Fruit fly (Drosophila melanogaster) whole organism, embryonic: ENCODE data around the gene Tim17a2.

Experiments
- CG10209 ChIP-seq: fragments of 200-800 bp; sonication (Bioruptor generic); optimal IDR thresholded peaks from 3 replicates; lab custom pipeline; 2017; ENCODE audit warnings: missing biosample characterization, mild to moderate bottlenecking, missing genetic modification characterization, missing genetic modification reagents
- CG11504 ChIP-seq: fragments of 200-800 bp; sonication (Bioruptor generic); optimal IDR thresholded peaks from 3 replicates; lab custom pipeline; 2019; ENCODE audit warnings: missing biosample characterization, mild to moderate bottlenecking, missing genetic modification characterization, moderate library complexity
- CG12155 ChIP-seq: fragments of 200-800 bp; sonication (Bioruptor generic); optimal IDR thresholded peaks from 3 replicates; lab custom pipeline; 2016; ENCODE audit warnings: missing biosample characterization, missing genetic modification characterization
- CG17328 ChIP-seq: fragments of 200-800 bp; sonication (Bioruptor generic); IDR thresholded peaks from 2 replicates; pipeline ENCODE4 v1.3.6; 2022; ENCODE audit warnings: missing biosample characterization, missing genetic modification characterization
- CG17802 ChIP-seq: fragments of 200-800 bp; sonication (Bioruptor generic); optimal IDR thresholded peaks from 2 replicates; lab custom pipeline; 2018; ENCODE audit warnings: missing biosample characterization, mild to moderate bottlenecking, missing genetic modification characterization, moderate library complexity
- CG18764 ChIP-seq: fragments of 200-800 bp; sonication (Bioruptor generic); optimal IDR thresholded peaks from 3 replicates; lab custom pipeline; 2016; ENCODE audit warnings: missing biosample characterization, missing genetic modification characterization
- CG2129 ChIP-seq: fragments of 200-800 bp; sonication (Bioruptor generic); IDR thresholded peaks from 2 replicates; pipeline ENCODE4 v1.3.6; 2022; ENCODE audit warnings: missing biosample characterization, missing genetic modification characterization; ENCODE audit not compliant: partially characterized antibody
- CG34376 ChIP-seq: fragments of 200-800 bp; sonication (Bioruptor generic); optimal IDR thresholded peaks from 2 replicates; lab custom pipeline; 2018; ENCODE audit warnings: missing biosample characterization, mild to moderate bottlenecking, missing genetic modification characterization
- CG42726 ChIP-seq: fragments of 200-800 bp; sonication (Bioruptor generic); IDR thresholded peaks from 2 replicates; pipeline ENCODE4 v1.3.6; 2022; ENCODE audit warnings: missing biosample characterization, missing genetic modification characterization; ENCODE audit not compliant: partially characterized antibody
- CG4424 ChIP-seq: fragments of 200-800 bp; sonication (Bioruptor generic); optimal IDR thresholded peaks from 3 replicates; lab custom pipeline; 2016; ENCODE audit warnings: missing biosample characterization, missing genetic modification characterization
- CG4854 ChIP-seq: fragments of 200-800 bp; sonication (Bioruptor generic); optimal IDR thresholded peaks from 2 replicates; lab custom pipeline; 2016; ENCODE audit warnings: missing biosample characterization, missing genetic modification characterization, inconsistent platforms
- CG5245 ChIP-seq: fragments of 200-800 bp; sonication (Bioruptor generic); optimal IDR thresholded peaks from 3 replicates; lab custom pipeline; 2016; ENCODE audit warnings: missing biosample characterization, missing genetic modification characterization
- CG6654 ChIP-seq: fragments of 200-800 bp; sonication (Bioruptor generic); optimal IDR thresholded peaks from 2 replicates; lab custom pipeline; 2017; ENCODE audit warnings: missing biosample characterization, mild to moderate bottlenecking, missing genetic modification characterization
- CG7372 ChIP-seq: fragments of 200-800 bp; sonication (Bioruptor generic); IDR thresholded peaks from 2 replicates; pipeline ENCODE4 v1.3.6; 2022; ENCODE audit warnings: missing biosample characterization, missing genetic modification characterization
- CoRest ChIP-seq: fragments of 200-800 bp; sonication (Bioruptor generic); optimal IDR thresholded peaks from 3 replicates; lab custom pipeline; 2018; ENCODE audit warnings: missing biosample characterization, mild to moderate bottlenecking, missing genetic modification characterization, moderate library complexity
- Dbx ChIP-seq: fragments of 200-800 bp; sonication (Bioruptor generic); IDR thresholded peaks from 3 replicates; pipeline ENCODE4 v1.3.6; 2022; ENCODE audit warnings: missing biosample characterization, missing genetic modification characterization
- Dip3 ChIP-seq: fragments of 200-800 bp; sonication (Bioruptor generic); optimal IDR thresholded peaks from 3 replicates; lab custom pipeline; 2016; ENCODE audit warnings: missing biosample characterization, missing genetic modification characterization
- Gsc ChIP-seq: fragments of 200-800 bp; sonication (Bioruptor generic); IDR thresholded peaks from 2 replicates; pipeline ENCODE4 v1.3.6; 2022; ENCODE audit warnings: missing biosample characterization, missing genetic modification characterization
- HHEX ChIP-seq: fragments of 200-800 bp; sonication (Bioruptor generic); optimal IDR thresholded peaks from 3 replicates; lab custom pipeline; 2017; ENCODE audit warnings: missing biosample characterization, mild to moderate bottlenecking, missing genetic modification characterization, missing genetic modification reagents
- Hr51 ChIP-seq, 2 experiments: fragments of 200-800 bp; sonication (Bioruptor generic); optimal IDR thresholded peaks; 2 replicates in 1 of 2; 3 replicates in 1 of 2; lab custom pipeline; 2016 to 2018; ENCODE audit warnings: missing biosample characterization in 2 of 2, missing genetic modification characterization in 2 of 2, mild to moderate bottlenecking in 1 of 2, moderate library complexity in 1 of 2
- MTF-1 ChIP-seq: fragments of 200-800 bp; sonication (Bioruptor generic); optimal IDR thresholded peaks from 2 replicates; lab custom pipeline; 2018; ENCODE audit warnings: missing biosample characterization, mild to moderate bottlenecking, missing genetic modification characterization, borderline replicate concordance
- Med ChIP-seq: fragments of 200-800 bp; sonication (Bioruptor generic); peaks from one replicate; lab custom pipeline; 2016; ENCODE audit warnings: missing biosample characterization, missing genetic modification characterization, mild to moderate bottlenecking, inconsistent platforms, moderate library complexity
- Nf-YB ChIP-seq: fragments of 200-800 bp; sonication (Bioruptor generic); optimal IDR thresholded peaks from 3 replicates; lab custom pipeline; 2019; ENCODE audit warnings: missing biosample characterization, mild to moderate bottlenecking, missing genetic modification characterization, moderate library complexity
- Sox102F ChIP-seq: fragments of 200-800 bp; sonication (Bioruptor generic); optimal IDR thresholded peaks from 2 replicates; lab custom pipeline; 2018; ENCODE audit warnings: missing biosample characterization, mild to moderate bottlenecking, missing genetic modification characterization, moderate library complexity
- Xrp1 ChIP-seq: fragments of 200-800 bp; sonication (Bioruptor generic); IDR thresholded peaks from 2 replicates; pipeline ENCODE4 v1.3.6; 2022; ENCODE audit warnings: missing biosample characterization, missing genetic modification characterization
- YL-1 ChIP-seq: fragments of 200-800 bp; sonication (Bioruptor generic); optimal IDR thresholded peaks from 3 replicates; lab custom pipeline; 2017; ENCODE audit warnings: missing biosample characterization, mild to moderate bottlenecking, missing genetic modification characterization
- aop ChIP-seq: fragments of 200-800 bp; sonication (Bioruptor generic); IDR thresholded peaks from 2 replicates; pipeline ENCODE4 v1.3.6; 2022; ENCODE audit warnings: missing biosample characterization, missing genetic modification characterization
- ap ChIP-seq: fragments of 200-800 bp; sonication (Bioruptor generic); IDR thresholded peaks from 2 replicates; pipeline ENCODE4 v1.3.6; 2022; ENCODE audit warnings: missing biosample characterization, missing genetic modification characterization
- btn ChIP-seq: fragments of 200-800 bp; sonication (Bioruptor generic); optimal IDR thresholded peaks from 2 replicates; lab custom pipeline; 2016; ENCODE audit warnings: missing biosample characterization, missing genetic modification characterization
- chn ChIP-seq: fragments of 200-800 bp; sonication (Bioruptor generic); optimal IDR thresholded peaks from 2 replicates; lab custom pipeline; 2016; ENCODE audit warnings: missing biosample characterization, missing genetic modification characterization
- dimm ChIP-seq: fragments of 200-800 bp; sonication (Bioruptor generic); IDR thresholded peaks from 2 replicates; pipeline ENCODE4 v1.3.6; 2022; ENCODE audit warnings: missing biosample characterization, missing genetic modification characterization
- dpn ChIP-seq, 2 experiments: fragments of 200-800 bp; sonication (Bioruptor generic); optimal IDR thresholded peaks; 3 replicates each; lab custom pipeline; 2016; ENCODE audit warnings: missing biosample characterization in 2 of 2, missing genetic modification characterization in 2 of 2
- fd102C ChIP-seq: fragments of 200-800 bp; sonication (Bioruptor generic); optimal IDR thresholded peaks from 2 replicates; lab custom pipeline; 2018; ENCODE audit warnings: missing biosample characterization, mild to moderate bottlenecking, missing genetic modification characterization, moderate library complexity
- gce ChIP-seq: fragments of 200-800 bp; sonication (Bioruptor generic); IDR thresholded peaks from 3 replicates; pipeline ENCODE4 v1.3.6; 2022; ENCODE audit warnings: missing biosample characterization, missing genetic modification characterization
- h ChIP-seq: fragments of >200 bp; optimal IDR thresholded peaks from 2 replicates; lab custom pipeline; 2017
- hth ChIP-seq: fragments of >200 bp; optimal IDR thresholded peaks from 2 replicates; lab custom pipeline; 2017; ENCODE audit warnings: inconsistent platforms
- jumu ChIP-seq: fragments of 200-800 bp; sonication (Bioruptor generic); optimal IDR thresholded peaks from 3 replicates; lab custom pipeline; 2016; ENCODE audit warnings: missing biosample characterization, missing genetic modification characterization
- nmo ChIP-seq: fragments of 200-800 bp; sonication (Bioruptor generic); optimal IDR thresholded peaks from 2 replicates; lab custom pipeline; 2018; ENCODE audit warnings: missing biosample characterization, mild to moderate bottlenecking, missing genetic modification characterization, moderate library complexity
- nom ChIP-seq: fragments of 200-800 bp; sonication (Bioruptor generic); optimal IDR thresholded peaks from 2 replicates; lab custom pipeline; 2017; ENCODE audit warnings: missing biosample characterization, missing genetic modification characterization, mild to moderate bottlenecking, moderate library complexity, missing genetic modification reagents
- pan ChIP-seq, 4 experiments: fragments of >200 bp in 3 of 4; fragments of 200-800 bp in 1 of 4; sonication (Bioruptor generic) in 1 of 4; optimal IDR thresholded peaks in 3 of 4; IDR thresholded peaks in 1 of 4; 2 replicates each; pipeline versions ENCODE4 v1.3.6 to Lab custom; 2017 to 2022; ENCODE audit warnings: missing biosample characterization in 2 of 4, missing genetic modification characterization in 2 of 4, mixed read lengths in 1 of 4
- pho ChIP-seq: fragments of 200-800 bp; sonication (Bioruptor generic); optimal IDR thresholded peaks from 2 replicates; lab custom pipeline; 2016; ENCODE audit warnings: missing biosample characterization, missing genetic modification characterization
- phol ChIP-seq: fragments of 200-800 bp; sonication (Bioruptor generic); optimal IDR thresholded peaks from 3 replicates; lab custom pipeline; 2018; ENCODE audit warnings: missing biosample characterization, mild to moderate bottlenecking, missing genetic modification characterization, moderate library complexity
- prd ChIP-seq, 3 experiments: fragments of >200 bp in 2 of 3; fragments of 200-800 bp in 1 of 3; sonication (Bioruptor generic) in 1 of 3; optimal IDR thresholded peaks in 2 of 3; IDR thresholded peaks in 1 of 3; 2 replicates in 2 of 3; 3 replicates in 1 of 3; pipeline versions ENCODE4 v1.3.6 to Lab custom; 2017 to 2022; ENCODE audit warnings: missing biosample characterization in 1 of 3, missing genetic modification characterization in 1 of 3
- pros ChIP-seq: fragments of 200-800 bp; sonication (Bioruptor generic); optimal IDR thresholded peaks from 3 replicates; lab custom pipeline; 2019; ENCODE audit warnings: missing biosample characterization, mild to moderate bottlenecking, missing genetic modification characterization, moderate library complexity
- row ChIP-seq: fragments of 200-800 bp; sonication (Bioruptor generic); IDR thresholded peaks from 3 replicates; pipeline ENCODE4 v1.3.6; 2022; ENCODE audit warnings: missing biosample characterization, missing genetic modification characterization
- sima ChIP-seq: fragments of 200-800 bp; sonication (Bioruptor generic); optimal IDR thresholded peaks from 2 replicates; lab custom pipeline; 2016; ENCODE audit warnings: missing biosample characterization, missing genetic modification characterization
- toy ChIP-seq: fragments of 200-800 bp; sonication (Bioruptor generic); IDR thresholded peaks from 2 replicates; pipeline ENCODE4 v1.3.6; 2022; ENCODE audit warnings: missing biosample characterization, missing genetic modification characterization
- tx ChIP-seq: fragments of 200-800 bp; sonication (Bioruptor generic); optimal IDR thresholded peaks from 2 replicates; lab custom pipeline; 2016; ENCODE audit warnings: missing biosample characterization, missing genetic modification characterization
- zf30C ChIP-seq: fragments of 200-800 bp; sonication (Bioruptor generic); optimal IDR thresholded peaks from 3 replicates; lab custom pipeline; 2018; ENCODE audit warnings: missing biosample characterization, mild to moderate bottlenecking, missing genetic modification characterization

The Tim17a2 gene

dm6 chr3R:5250530-5251242, 11.8 kb downstream of the Tim17a2 start:
- no peak for TF ChIP-seq prd (optimal IDR thresholded peaks at IDR 0.05; lab: Kevin White, UChicago)
- peak; percentile 21; the same call in 1 of the 3 replicates for TF ChIP-seq prd (GFP tag; IDR thresholded peaks at IDR 0.05; lab: Robert Waterston, UW)
- TF ChIP-seq btn (GFP tag; lab: Kevin White, UChicago), result no peak
- TF ChIP-seq CG17328 (GFP tag; lab: Robert Waterston, UW), result 0 out of 2 replicates have a peak, but pooled peaks have one; percentile 19
- no peak for TF ChIP-seq CG2129 (GFP tag; lab: Robert Waterston, UW)
- peak; percentile 7 for TF ChIP-seq CG4424
- TF ChIP-seq dimm (GFP tag; lab: Robert Waterston, UW), result no peak
- TF ChIP-seq nmo (GFP tag; lab: Kevin White, UChicago), result no peak
- no peak for TF ChIP-seq YL-1 (GFP tag; lab: Kevin White, UChicago)
- no peak for TF ChIP-seq Sox102F (GFP tag; lab: Kevin White, UChicago)
- TF ChIP-seq jumu (GFP tag; lab: Kevin White, UChicago), result no peak
- peak; percentile 72 for TF ChIP-seq phol (tag; lab: Kevin White, UChicago)
- peak; percentile 63 for TF ChIP-seq zf30C (GFP tag; lab: Kevin White, UChicago)
- no peak for TF ChIP-seq pros
- no peak for TF ChIP-seq toy (GFP tag; lab: Robert Waterston, UW)
- no peak for TF ChIP-seq CG4854 (GFP tag; lab: Kevin White, UChicago)
- no peak for TF ChIP-seq sima (GFP tag; lab: Kevin White, UChicago)
- no peak for TF ChIP-seq pan (optimal IDR thresholded peaks at IDR 0.05; lab: Kevin White, UChicago)
- peak in 1 of 2 experiments; percentile 27 for TF ChIP-seq pan (GFP tag; optimal IDR thresholded peaks at IDR 0.05 in 1 of 2, IDR thresholded peaks at IDR 0.05 in 1 of 2)
- TF ChIP-seq CG7372, result no peak
- TF ChIP-seq chn (GFP tag; lab: Kevin White, UChicago), result no peak
- TF ChIP-seq CG6654, result no peak
- TF ChIP-seq Gsc, result no peak
- no peak for TF ChIP-seq CG10209 (GFP tag; lab: Kevin White, UChicago)
- peak; percentile 35 for TF ChIP-seq row
- TF ChIP-seq Nf-YB (GFP tag; lab: Kevin White, UChicago), result no peak
- no peak for TF ChIP-seq tx (GFP tag; lab: Kevin White, UChicago)
- peak; percentile 9 for TF ChIP-seq pho (GFP tag; lab: Kevin White, UChicago)
- no peak for TF ChIP-seq aop (GFP tag; lab: Robert Waterston, UW)
- peak; percentile 3 for TF ChIP-seq CG5245 (GFP tag; lab: Kevin White, UChicago)
- TF ChIP-seq ap, result no peak
- TF ChIP-seq CG34376 (GFP tag; lab: Kevin White, UChicago), result no peak
- TF ChIP-seq gce (GFP tag; lab: Robert Waterston, UW), result no peak
- no peak for TF ChIP-seq CG17802 (tag; lab: Kevin White, UChicago)
- TF ChIP-seq HHEX (GFP tag; lab: Kevin White, UChicago), result no peak
- no peak for TF ChIP-seq Hr51 (GFP tag; optimal IDR thresholded peaks at IDR 0.05; lab: Kevin White, UChicago)
- TF ChIP-seq Dip3, result peak; percentile 5
- no peak for TF ChIP-seq fd102C (GFP tag; lab: Kevin White, UChicago)
- peak; percentile 11 to 21 for TF ChIP-seq dpn (GFP tag; optimal IDR thresholded peaks at IDR 0.05; lab: Kevin White, UChicago)
- TF ChIP-seq MTF-1 (GFP tag; lab: Kevin White, UChicago), result no peak
- no peak for TF ChIP-seq h (lab: Kevin White, UChicago)
- TF ChIP-seq CG42726 (GFP tag; lab: Robert Waterston, UW), result no peak
- TF ChIP-seq Dbx (GFP tag; lab: Robert Waterston, UW), result 0 out of 3 replicates have a peak, but pooled peaks have one; percentile 15
- no peak for TF ChIP-seq CoRest (tag; lab: Kevin White, UChicago)
- peak; percentile 46 for TF ChIP-seq Med (GFP tag; lab: Kevin White, UChicago)
- peak; percentile 7 for TF ChIP-seq nom (GFP tag; lab: Kevin White, UChicago)
- TF ChIP-seq hth (lab: Kevin White, UChicago), result no peak
- TF ChIP-seq CG12155, result peak; percentile 1
- peak; percentile 21; the same call in 1 of the 2 replicates for TF ChIP-seq Xrp1 (GFP tag; lab: Robert Waterston, UW)
- TF ChIP-seq CG11504 (tag; lab: Kevin White, UChicago), result peak; percentile 5
- TF ChIP-seq CG18764 (GFP tag; lab: Kevin White, UChicago), result peak; percentile 31
